Worm (Caenorhabditis elegans): ENCODE data around the gene str-32.

DNA sequence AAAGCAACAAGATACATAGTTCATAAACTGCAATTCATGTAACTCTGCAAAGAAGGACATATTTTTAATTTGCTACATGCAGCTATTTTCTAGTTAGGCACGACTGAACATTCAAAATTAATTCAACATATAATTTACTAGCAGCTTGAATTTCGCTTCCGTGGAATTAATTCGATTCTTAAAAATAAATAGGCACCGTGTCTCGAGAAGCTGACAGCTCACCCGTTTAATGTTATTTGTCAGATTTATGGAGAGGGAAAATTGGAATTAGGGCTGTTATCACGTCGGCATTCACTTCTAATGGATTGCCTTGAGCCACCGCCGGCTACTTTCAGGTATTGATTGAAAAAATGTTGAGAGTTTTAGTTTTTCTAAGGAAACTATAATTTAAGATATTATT lies 45.1 kb upstream of the str-32 start, which contains the start of gene srh-21:
- TF ChIP-seq lin-13 (GFP tag; optimal IDR thresholded peaks at IDR 0.05) = no peak
- TF ChIP-seq elt-3 (tag; optimal IDR thresholded peaks at IDR 0.05) = no peak
- TF ChIP-seq unc-55 (GFP tag; optimal IDR thresholded peaks at IDR 0.05) = no peak
- TF ChIP-seq ZK546.5 (tag; optimal IDR thresholded peaks at IDR 0.05) = no peak
- TF ChIP-seq elt-1 (tag; optimal IDR thresholded peaks at IDR 0.05) = no peak
- TF ChIP-seq crh-2 (tag; optimal IDR thresholded peaks at IDR 0.05) = no peak
- no peak for TF ChIP-seq unc-62 (GFP tag; optimal IDR thresholded peaks at IDR 0.05)
- TF ChIP-seq fos-1 (tag; optimal IDR thresholded peaks at IDR 0.05) = no peak
- TF ChIP-seq aly-2 (tag; optimal IDR thresholded peaks at IDR 0.05) = no peak
- TF ChIP-seq nhr-237 (tag; optimal IDR thresholded peaks at IDR 0.05) = no peak
- TF ChIP-seq nhr-25 (tag; optimal IDR thresholded peaks at IDR 0.05) = no peak
- no peak for TF ChIP-seq ztf-4 (tag; optimal IDR thresholded peaks at IDR 0.05)
- no peak for TF ChIP-seq mab-5 (tag; optimal IDR thresholded peaks at IDR 0.05)

Data from whole organism, L2 larva.